Fruit fly (Drosophila melanogaster) whole organism, embryonic: ENCODE data around the gene Reck.

Experiments
- Atf-2 ChIP-seq: fragments of 200-800 bp; sonication (Bioruptor generic); optimal IDR thresholded peaks from 2 replicates; lab custom pipeline; 2016; ENCODE audit warnings: missing biosample characterization, missing genetic modification characterization
- Blimp-1 ChIP-seq: fragments of 200-800 bp; sonication (Bioruptor generic); optimal IDR thresholded peaks from 3 replicates; lab custom pipeline; 2018; ENCODE audit warnings: missing biosample characterization, missing genetic modification characterization, mild to moderate bottlenecking, moderate library complexity, missing genetic modification reagents
- BtbVII ChIP-seq: fragments of 200-800 bp; sonication (Bioruptor generic); optimal IDR thresholded peaks from 3 replicates; lab custom pipeline; 2017; ENCODE audit warnings: missing biosample characterization, mild to moderate bottlenecking, missing genetic modification characterization
- CG10267 ChIP-seq: fragments of 200-800 bp; sonication (Bioruptor generic); optimal IDR thresholded peaks from 2 replicates; lab custom pipeline; 2018; ENCODE audit warnings: missing biosample characterization, mild to moderate bottlenecking, missing genetic modification characterization, moderate library complexity
- CG10959 ChIP-seq: fragments of 200-800 bp; sonication (Bioruptor generic); IDR thresholded peaks from 2 replicates; pipeline ENCODE4 v1.3.6; 2022; ENCODE audit warnings: missing biosample characterization, missing genetic modification characterization
- CG11696 ChIP-seq: fragments of 200-800 bp; sonication (Bioruptor generic); IDR thresholded peaks from 2 replicates; pipeline ENCODE4 v1.3.6; 2022; ENCODE audit warnings: missing biosample characterization, missing genetic modification characterization
- CG11723 ChIP-seq: fragments of 200-800 bp; sonication (Bioruptor generic); optimal IDR thresholded peaks from 2 replicates; lab custom pipeline; 2017; ENCODE audit warnings: missing biosample characterization, mild to moderate bottlenecking, missing genetic modification characterization
- CG12236 ChIP-seq: fragments of 200-800 bp; sonication (Bioruptor generic); optimal IDR thresholded peaks from 2 replicates; lab custom pipeline; 2016; ENCODE audit warnings: missing biosample characterization, missing genetic modification characterization
- CG12391 ChIP-seq: fragments of 200-800 bp; sonication (Bioruptor generic); optimal IDR thresholded peaks from 3 replicates; lab custom pipeline; 2018; ENCODE audit warnings: missing biosample characterization, mild to moderate bottlenecking, missing genetic modification characterization, moderate library complexity
- CG13123 ChIP-seq: fragments of 200-800 bp; sonication (Bioruptor generic); optimal IDR thresholded peaks from 2 replicates; lab custom pipeline; 2016; ENCODE audit warnings: missing biosample characterization, missing genetic modification characterization
- CG13287 ChIP-seq: fragments of 200-800 bp; sonication (Bioruptor generic); IDR thresholded peaks from 2 replicates; pipeline ENCODE4 v1.3.6; 2022; ENCODE audit warnings: missing biosample characterization, missing genetic modification characterization; ENCODE audit not compliant: partially characterized antibody
- CG13424 ChIP-seq: fragments of 200-800 bp; sonication (Bioruptor generic); optimal IDR thresholded peaks from 2 replicates; lab custom pipeline; 2019; ENCODE audit warnings: missing biosample characterization, mild to moderate bottlenecking, missing genetic modification characterization, moderate library complexity
- CG16863 ChIP-seq: fragments of 200-800 bp; sonication (Bioruptor generic); optimal IDR thresholded peaks from 3 replicates; lab custom pipeline; 2016; ENCODE audit warnings: missing biosample characterization, missing genetic modification characterization
- CG17802 ChIP-seq: fragments of 200-800 bp; sonication (Bioruptor generic); optimal IDR thresholded peaks from 2 replicates; lab custom pipeline; 2018; ENCODE audit warnings: missing biosample characterization, mild to moderate bottlenecking, missing genetic modification characterization, moderate library complexity
- CG18764 ChIP-seq: fragments of 200-800 bp; sonication (Bioruptor generic); optimal IDR thresholded peaks from 3 replicates; lab custom pipeline; 2016; ENCODE audit warnings: missing biosample characterization, missing genetic modification characterization
- CG2678 ChIP-seq: fragments of 200-800 bp; sonication (Bioruptor generic); optimal IDR thresholded peaks from 3 replicates; lab custom pipeline; 2019; ENCODE audit warnings: missing biosample characterization, mild to moderate bottlenecking, missing genetic modification characterization, moderate library complexity
- CG32772 ChIP-seq: fragments of 200-800 bp; sonication (Bioruptor generic); IDR thresholded peaks from 2 replicates; pipeline ENCODE4 v1.3.6; 2022; ENCODE audit warnings: missing biosample characterization, missing genetic modification characterization
- CG3995 ChIP-seq: fragments of 200-800 bp; sonication (Bioruptor generic); optimal IDR thresholded peaks from 3 replicates; lab custom pipeline; 2016; ENCODE audit warnings: missing biosample characterization, missing genetic modification characterization
- CG4404 ChIP-seq: fragments of 200-800 bp; sonication (Bioruptor generic); IDR thresholded peaks from 2 replicates; pipeline ENCODE4 v1.3.6; 2022; ENCODE audit warnings: missing biosample characterization, missing genetic modification characterization
- CG7745 ChIP-seq: fragments of 200-800 bp; sonication (Bioruptor generic); optimal IDR thresholded peaks from 2 replicates; lab custom pipeline; 2018; ENCODE audit warnings: missing biosample characterization, mild to moderate bottlenecking, missing genetic modification characterization, moderate library complexity
- CG7786 ChIP-seq: fragments of 200-800 bp; sonication (Bioruptor generic); optimal IDR thresholded peaks from 2 replicates; lab custom pipeline; 2016; ENCODE audit warnings: missing biosample characterization, missing genetic modification characterization
- CG9727 ChIP-seq: fragments of 200-800 bp; sonication (Bioruptor generic); optimal IDR thresholded peaks from 3 replicates; lab custom pipeline; 2017; ENCODE audit warnings: missing biosample characterization, mild to moderate bottlenecking, missing genetic modification characterization
- Ets65A ChIP-seq: fragments of 200-800 bp; sonication (Bioruptor generic); peaks from one replicate; lab custom pipeline; 2016; ENCODE audit warnings: missing biosample characterization, missing genetic modification characterization
- Fer1 ChIP-seq: fragments of 200-800 bp; sonication (Bioruptor generic); optimal IDR thresholded peaks from 2 replicates; lab custom pipeline; 2017; ENCODE audit warnings: missing biosample characterization, mild to moderate bottlenecking, missing genetic modification characterization
- HLH54F ChIP-seq: fragments of 200-800 bp; sonication (Bioruptor generic); optimal IDR thresholded peaks from 3 replicates; lab custom pipeline; 2016; ENCODE audit warnings: missing biosample characterization, missing genetic modification characterization
- Hand ChIP-seq: fragments of 200-800 bp; sonication (Bioruptor generic); optimal IDR thresholded peaks from 2 replicates; lab custom pipeline; 2017; ENCODE audit warnings: mild to moderate bottlenecking, missing biosample characterization, missing genetic modification reagents, missing genetic modification characterization
- MTF-1 ChIP-seq: fragments of 200-800 bp; sonication (Bioruptor generic); optimal IDR thresholded peaks from 2 replicates; lab custom pipeline; 2018; ENCODE audit warnings: missing biosample characterization, mild to moderate bottlenecking, missing genetic modification characterization, borderline replicate concordance
- Stat92E ChIP-seq, 3 experiments: fragments of >200 bp in 2 of 3; fragments of 200-800 bp in 1 of 3; sonication (Bioruptor generic) in 1 of 3; optimal IDR thresholded peaks; 2 replicates each; lab custom pipeline; 2017 to 2019; ENCODE audit warnings: missing biosample characterization in 3 of 3, missing genetic modification characterization in 3 of 3, mild to moderate bottlenecking in 1 of 3, moderate library complexity in 1 of 3
- ara ChIP-seq: fragments of 200-800 bp; sonication (Bioruptor generic); IDR thresholded peaks from 2 replicates; pipeline ENCODE4 v1.3.6; 2022; ENCODE audit warnings: missing biosample characterization, missing genetic modification characterization
- cas ChIP-seq: fragments of 200-800 bp; sonication (Bioruptor generic); IDR thresholded peaks from 2 replicates; pipeline ENCODE4 v1.3.6; 2022; ENCODE audit warnings: missing biosample characterization, missing genetic modification characterization
- en ChIP-seq: fragments of 200-800 bp; sonication (Bioruptor generic); optimal IDR thresholded peaks from 2 replicates; lab custom pipeline; 2016; ENCODE audit warnings: missing biosample characterization, missing genetic modification characterization
- fd96Cb ChIP-seq: fragments of 200-800 bp; sonication (Bioruptor generic); optimal IDR thresholded peaks from 2 replicates; lab custom pipeline; 2018; ENCODE audit warnings: missing biosample characterization, mild to moderate bottlenecking, missing genetic modification characterization, moderate library complexity
- grn ChIP-seq: fragments of 200-800 bp; sonication (Bioruptor generic); optimal IDR thresholded peaks from 3 replicates; lab custom pipeline; 2017; ENCODE audit warnings: missing biosample characterization, missing genetic modification characterization
- jing ChIP-seq: fragments of 200-800 bp; sonication (Bioruptor generic); optimal IDR thresholded peaks from 2 replicates; lab custom pipeline; 2018; ENCODE audit warnings: missing biosample characterization, mild to moderate bottlenecking, missing genetic modification characterization
- kni ChIP-seq: fragments of 200-800 bp; sonication (Bioruptor generic); optimal IDR thresholded peaks from 3 replicates; lab custom pipeline; 2017; ENCODE audit warnings: mild to moderate bottlenecking, missing biosample characterization, missing genetic modification reagents, missing genetic modification characterization
- lmd ChIP-seq: fragments of 200-800 bp; sonication (Bioruptor generic); IDR thresholded peaks from 2 replicates; pipeline ENCODE4 v1.3.6; 2022; ENCODE audit warnings: missing biosample characterization, missing genetic modification characterization
- lov ChIP-seq, 2 experiments: fragments of 200-800 bp in 1 of 2; fragments of >200 bp in 1 of 2; sonication (Bioruptor generic) in 1 of 2; IDR thresholded peaks in 1 of 2; optimal IDR thresholded peaks in 1 of 2; 2 replicates in 1 of 2; 3 replicates in 1 of 2; pipeline versions ENCODE4 v1.3.6 to Lab custom; 2017 to 2022; ENCODE audit warnings: missing biosample characterization in 1 of 2, missing genetic modification characterization in 1 of 2
- otp ChIP-seq: fragments of 200-800 bp; sonication (Bioruptor generic); IDR thresholded peaks from 3 replicates; pipeline ENCODE4, ENCODE4 v1.3.6; 2022; ENCODE audit warnings: missing biosample characterization, missing genetic modification characterization
- pan ChIP-seq, 4 experiments: fragments of >200 bp in 3 of 4; fragments of 200-800 bp in 1 of 4; sonication (Bioruptor generic) in 1 of 4; optimal IDR thresholded peaks in 3 of 4; IDR thresholded peaks in 1 of 4; 2 replicates each; pipeline versions ENCODE4 v1.3.6 to Lab custom; 2017 to 2022; ENCODE audit warnings: missing biosample characterization in 2 of 4, missing genetic modification characterization in 2 of 4, mixed read lengths in 1 of 4
- prd ChIP-seq, 3 experiments: fragments of >200 bp in 2 of 3; fragments of 200-800 bp in 1 of 3; sonication (Bioruptor generic) in 1 of 3; optimal IDR thresholded peaks in 2 of 3; IDR thresholded peaks in 1 of 3; 2 replicates in 2 of 3; 3 replicates in 1 of 3; pipeline versions ENCODE4 v1.3.6 to Lab custom; 2017 to 2022; ENCODE audit warnings: missing biosample characterization in 1 of 3, missing genetic modification characterization in 1 of 3
- sd ChIP-seq: fragments of 200-800 bp; sonication (Bioruptor generic); optimal IDR thresholded peaks from 3 replicates; lab custom pipeline; 2018; ENCODE audit warnings: missing biosample characterization, mild to moderate bottlenecking, missing genetic modification characterization, moderate library complexity
- sens ChIP-seq: fragments of 200-800 bp; sonication (Bioruptor generic); peaks from one replicate; lab custom pipeline; 2016; ENCODE audit warnings: missing biosample characterization, missing genetic modification characterization
- sim ChIP-seq: fragments of 200-800 bp; sonication (Bioruptor generic); IDR thresholded peaks from 2 replicates; pipeline ENCODE4 v1.3.6; 2022; ENCODE audit warnings: missing biosample characterization, missing genetic modification characterization
- so ChIP-seq: fragments of 200-800 bp; sonication (Bioruptor generic); IDR thresholded peaks from 3 replicates; pipeline ENCODE4 v1.3.6; 2022; ENCODE audit warnings: missing biosample characterization, missing genetic modification characterization
- sr ChIP-seq: fragments of 200-800 bp; sonication (Bioruptor generic); IDR thresholded peaks from 3 replicates; pipeline ENCODE4 v1.3.6; 2022; ENCODE audit warnings: missing biosample characterization, missing genetic modification characterization
- tap ChIP-seq: fragments of 200-800 bp; optimal IDR thresholded peaks from 3 replicates; lab custom pipeline; 2019; ENCODE audit warnings: missing biosample characterization, mild to moderate bottlenecking, missing genetic modification characterization, moderate library complexity

Reck gene

DNA sequence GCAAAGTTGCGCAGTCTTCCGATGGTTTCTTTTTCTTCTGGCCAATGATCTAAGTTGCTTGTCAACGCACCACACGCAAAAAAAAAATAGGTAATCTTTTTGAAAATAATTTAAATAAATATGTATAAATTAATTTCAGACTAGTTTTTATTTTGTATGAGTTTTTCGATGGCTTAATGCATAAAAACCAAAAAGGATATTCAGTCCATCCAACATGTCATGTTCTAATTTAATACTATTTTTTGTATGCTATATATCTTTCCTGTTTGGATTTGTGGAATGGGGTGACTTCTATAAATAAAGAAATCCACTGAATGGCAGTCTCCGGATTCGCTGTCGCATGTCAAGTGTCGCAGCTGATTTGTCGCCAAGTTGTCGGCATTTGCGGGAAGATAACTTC is 4.2 kb downstream of the Reck start (continued):
- TF ChIP-seq CG12391 (tag; lab: Kevin White, UChicago) (peak; percentile 6), CG11723 (GFP tag; lab: Kevin White, UChicago) (no peak), Blimp-1 (GFP tag; lab: Kevin White, UChicago) (peak; percentile 26), CG12236 (GFP tag; lab: Kevin White, UChicago) (no peak), lmd (peak; percentile 12; the same call in 1 of the 2 replicates), CG4404 (GFP tag; lab: Robert Waterston, UW) (no peak), tap (tag; lab: Kevin White, UChicago) (no peak), CG13123 (GFP tag; lab: Kevin White, UChicago) (no peak), Ets65A (GFP tag; lab: Kevin White, UChicago) (peak; percentile 82), MTF-1 (no peak), BtbVII (GFP tag; lab: Kevin White, UChicago) (no peak), CG10267 (tag; lab: Kevin White, UChicago) (no peak), sens (GFP tag; lab: Kevin White, UChicago) (peak; percentile 61), jing (no peak), CG13424 (tag; lab: Kevin White, UChicago) (peak; percentile 11), so (GFP tag; lab: Robert Waterston, UW) (no peak), sd (tag; lab: Kevin White, UChicago) (no peak), otp (GFP tag; lab: Robert Waterston, UW) (no peak), CG2678 (peak; percentile 27), fd96Cb (tag; lab: Kevin White, UChicago) (no peak), lov (optimal IDR thresholded peaks at IDR 0.05; lab: Kevin White, UChicago) (no peak), lov (GFP tag; IDR thresholded peaks at IDR 0.05; lab: Robert Waterston, UW) (no peak)

DNA sequence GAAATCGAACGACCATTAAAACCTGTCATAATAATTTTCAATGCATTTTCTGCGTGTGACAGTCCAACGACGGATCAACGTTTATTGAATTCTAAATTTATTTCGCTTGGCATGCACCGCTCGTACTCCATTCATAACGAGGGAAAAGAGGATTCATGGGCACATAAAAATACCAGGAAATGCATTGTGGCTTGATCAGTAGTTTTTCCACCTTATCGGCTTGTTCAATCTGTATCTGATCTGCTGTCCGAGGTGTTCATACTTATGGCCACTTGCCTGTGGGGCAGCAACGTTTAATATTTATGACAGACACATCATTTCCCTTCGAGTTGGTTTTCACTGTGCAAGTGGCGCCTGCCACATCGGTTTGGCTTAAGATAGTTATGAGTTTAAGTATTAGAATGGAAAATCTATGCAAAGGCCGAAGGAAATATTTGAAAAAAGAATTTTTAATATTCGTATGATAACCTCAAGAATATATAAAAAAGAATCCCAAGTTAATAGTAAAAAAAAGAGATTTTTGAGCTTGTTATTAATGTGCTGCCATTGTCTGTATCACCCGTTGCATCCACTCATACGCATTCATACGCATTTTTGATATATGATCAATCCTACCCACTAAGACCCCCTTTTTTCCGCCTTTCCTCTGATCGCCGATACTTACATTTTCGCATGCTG is 6.5 kb downstream of the Reck start:
- TF ChIP-seq sens (GFP tag; lab: Kevin White, UChicago): peak; percentile 73
- TF ChIP-seq CG11696 (GFP tag; lab: Robert Waterston, UW): peak; percentile 57
- peak; percentile 73 for TF ChIP-seq kni
- no peak for TF ChIP-seq HLH54F (GFP tag; lab: Kevin White, UChicago)
- TF ChIP-seq CG11723 (GFP tag; lab: Kevin White, UChicago): no peak
- no peak for TF ChIP-seq CG17802 (tag; lab: Kevin White, UChicago)
- no peak for TF ChIP-seq Fer1 (GFP tag; lab: Kevin White, UChicago)
- peak; percentile 71 for TF ChIP-seq grn
- no peak for TF ChIP-seq CG7745 (tag; lab: Kevin White, UChicago)
- no peak for TF ChIP-seq CG9727 (GFP tag; lab: Kevin White, UChicago)
- no peak for TF ChIP-seq sim (GFP tag; lab: Robert Waterston, UW)
- TF ChIP-seq Stat92E (GFP tag; optimal IDR thresholded peaks at IDR 0.05; lab: Kevin White, UChicago): peak in 1 of 3 experiments; percentile 81

DNA sequence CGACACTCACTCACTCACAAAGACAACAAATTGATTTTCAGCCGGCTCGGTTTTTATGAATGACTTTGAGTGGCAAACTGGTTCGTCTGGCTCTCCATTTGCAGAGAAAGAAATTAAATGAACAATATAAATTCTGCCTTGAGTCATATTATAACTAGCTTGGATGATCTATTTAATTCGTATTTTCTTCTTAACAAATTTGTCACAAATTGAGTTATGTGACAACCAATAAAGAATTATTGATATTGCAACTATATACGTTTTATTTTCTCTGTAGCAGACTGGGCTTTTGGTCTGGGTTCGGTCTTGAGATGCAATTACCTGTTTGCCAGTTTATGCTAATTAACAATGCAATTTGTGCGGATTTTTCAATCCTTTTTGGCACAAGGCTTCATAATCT is 7.0 kb downstream of the Reck start:
- peak; percentile 39; the same call in 1 of the 2 replicates for TF ChIP-seq ara (GFP tag; lab: Robert Waterston, UW)
- TF ChIP-seq CG32772: peak; percentile 39; the same call in 1 of the 2 replicates
- no peak for TF ChIP-seq CG16863 (GFP tag; lab: Kevin White, UChicago)
- no peak for TF ChIP-seq CG3995 (GFP tag; lab: Kevin White, UChicago)
- no peak for TF ChIP-seq CG7786 (GFP tag; lab: Kevin White, UChicago)
- TF ChIP-seq en (GFP tag; lab: Kevin White, UChicago): no peak
- TF ChIP-seq CG9727 (GFP tag; lab: Kevin White, UChicago): no peak
- no peak for TF ChIP-seq CG10959 (GFP tag; lab: Robert Waterston, UW)
- TF ChIP-seq sens (GFP tag; lab: Kevin White, UChicago): peak; percentile 30
- no peak for TF ChIP-seq prd (optimal IDR thresholded peaks at IDR 0.05; lab: Kevin White, UChicago)
- peak; percentile 30; the same call in 2 of the 3 replicates for TF ChIP-seq prd (GFP tag; IDR thresholded peaks at IDR 0.05; lab: Robert Waterston, UW)
- TF ChIP-seq sr (GFP tag; lab: Robert Waterston, UW): no peak
- no peak for TF ChIP-seq pan (optimal IDR thresholded peaks at IDR 0.05; lab: Kevin White, UChicago)
- TF ChIP-seq pan (GFP tag; optimal IDR thresholded peaks at IDR 0.05 in 1 of 2, IDR thresholded peaks at IDR 0.05 in 1 of 2): peak in 1 of 2 experiments; percentile 59
- no peak for TF ChIP-seq Hand (GFP tag; lab: Kevin White, UChicago)
- TF ChIP-seq cas (GFP tag; lab: Robert Waterston, UW): no peak
- no peak for TF ChIP-seq CG18764 (GFP tag; lab: Kevin White, UChicago)
- TF ChIP-seq CG13287 (GFP tag; lab: Robert Waterston, UW): no peak
- TF ChIP-seq Atf-2 (GFP tag; lab: Kevin White, UChicago): no peak
